Worm (Caenorhabditis elegans): ENCODE data around the gene hst-3.1.

hst-3.1 gene

DNA sequence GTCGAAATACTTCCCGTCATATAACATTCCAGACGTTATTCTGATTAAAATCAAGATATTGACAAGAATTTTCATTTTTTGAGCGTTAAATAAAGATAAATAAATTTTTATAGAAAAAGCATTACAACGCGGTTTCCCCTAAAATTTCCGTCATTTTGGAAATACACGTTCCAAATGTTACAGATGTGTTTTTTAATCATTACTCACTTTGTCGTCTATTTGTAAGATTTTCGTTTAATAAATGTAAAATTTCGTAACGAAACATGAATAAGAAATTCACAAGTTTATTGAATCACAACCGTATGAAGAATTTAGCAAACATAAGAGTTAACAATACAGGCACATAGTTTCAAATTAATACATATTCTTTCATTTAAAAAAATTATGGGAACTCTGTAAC, 33.9 kb upstream of the hst-3.1 start, which contains the start of gene C30B5.17:
Gene C30B5.17, minus strand, starts transcription at position 101 of the 400 bp plus-strand sequence.
- TF ChIP-seq nfya-2 (GFP tag; IDR thresholded peaks at IDR 0.05) (no peak), F33H1.4 (GFP tag; IDR thresholded peaks at IDR 0.05) (no peak), T07F8.4 (tag; optimal IDR thresholded peaks at IDR 0.05) (no peak), lin-26 (GFP tag; IDR thresholded peaks at IDR 0.05) (no peak), F49E8.2 (tag; optimal IDR thresholded peaks at IDR 0.05; ENCODE audit: insufficient read depth) (no peak), ceh-40 (GFP tag; IDR thresholded peaks at IDR 0.05) (no peak), ztf-22 (GFP tag; optimal IDR thresholded peaks at IDR 0.05) (no peak), Y79H2A.3 (GFP tag; conservative IDR thresholded peaks at IDR 0.05) (no peak), Y56A3A.18 (GFP tag; IDR thresholded peaks at IDR 0.05) (no peak), ztf-26 (tag; optimal IDR thresholded peaks at IDR 0.05) (no peak), egl-18 (GFP tag; IDR thresholded peaks at IDR 0.05) (no peak), egl-44 (GFP tag; IDR thresholded peaks at IDR 0.05) (no peak), attf-3 (GFP tag; conservative IDR thresholded peaks at IDR 0.05) (no peak), gei-17 (GFP tag; optimal IDR thresholded peaks at IDR 0.05) (no peak), Y67H2A.10 (GFP tag; conservative IDR thresholded peaks at IDR 0.05) (no peak), sdz-38 (tag; optimal IDR thresholded peaks at IDR 0.05) (no peak)

ce11 chrII:6199010-6199409, 30.0 kb upstream of the hst-3.1 start:
- TF ChIP-seq ceh-100 (GFP tag; IDR thresholded peaks at IDR 0.05) (no peak), madf-3 (GFP tag; IDR thresholded peaks at IDR 0.05) (0 out of 2 replicates have a peak, but pooled peaks have one; percentile 56), Y67H2A.10 (GFP tag; conservative IDR thresholded peaks at IDR 0.05) (no peak), hlh-26 (GFP tag; conservative IDR thresholded peaks at IDR 0.05) (no peak)

ce11 chrII:6198468-6198867, 29.4 kb upstream of the hst-3.1 start, which contains the start of gene szy-4:
Gene szy-4, plus strand, starts transcription at chrII:6198696.
- TF ChIP-seq ccch-3 (GFP tag; optimal IDR thresholded peaks at IDR 0.05) (no peak), efl-1 (GFP tag; optimal IDR thresholded peaks at IDR 0.05) (peak; percentile 89), lir-1 (GFP tag; conservative IDR thresholded peaks at IDR 0.05) (no peak), cebp-2 (GFP tag; IDR thresholded peaks at IDR 0.05) (no peak), him-1 (tag; optimal IDR thresholded peaks at IDR 0.05) (no peak), C06A6.2 (GFP tag; conservative IDR thresholded peaks at IDR 0.05) (no peak), D2030.7 (GFP tag; IDR thresholded peaks at IDR 0.05) (peak; percentile 53), F37B4.10 (GFP tag; IDR thresholded peaks at IDR 0.05) (no peak), B0336.3 (GFP tag; IDR thresholded peaks at IDR 0.05) (no peak), bed-1 (GFP tag; IDR thresholded peaks at IDR 0.05) (no peak), cebp-1 (GFP tag; IDR thresholded peaks at IDR 0.05) (no peak), cebp-1 (tag; optimal IDR thresholded peaks at IDR 0.05) (no peak), dpff-1 (tag; optimal IDR thresholded peaks at IDR 0.05) (no peak), akir-1 (GFP tag; optimal IDR thresholded peaks at IDR 0.05) (no peak), madf-3 (GFP tag; IDR thresholded peaks at IDR 0.05) (0 out of 2 replicates have a peak, but pooled peaks have one; percentile 33), unc-130 (GFP tag; optimal IDR thresholded peaks at IDR 0.05) (peak; percentile 2), lin-54 (GFP tag; optimal IDR thresholded peaks at IDR 0.05) (peak; percentile 54), madf-8 (GFP tag; conservative IDR thresholded peaks at IDR 0.05) (peak; percentile 71), F33H1.4 (GFP tag; IDR thresholded peaks at IDR 0.05) (peak; percentile 86), ets-4 (GFP tag; optimal IDR thresholded peaks at IDR 0.05) (no peak), hmg-1.2 (GFP tag; IDR thresholded peaks at IDR 0.05) (no peak), die-1 (tag; optimal IDR thresholded peaks at IDR 0.05) (no peak), F23B12.7 (tag; optimal IDR thresholded peaks at IDR 0.05; ENCODE audit: insufficient read depth) (peak; percentile 54), xnd-1 (tag; optimal IDR thresholded peaks at IDR 0.05) (peak; percentile 68), snpc-3.4 (tag; optimal IDR thresholded peaks at IDR 0.05) (no peak), hlh-12 (tag; optimal IDR thresholded peaks at IDR 0.05) (no peak), ceh-91 (GFP tag; IDR thresholded peaks at IDR 0.05) (peak; percentile 40; the same call in 1 of the 2 replicates), nfyb-1 (GFP tag; IDR thresholded peaks at IDR 0.05) (no peak), ztf-18 (tag; optimal IDR thresholded peaks at IDR 0.05) (no peak), unc-62 (GFP tag; optimal IDR thresholded peaks at IDR 0.05) (no peak)
